Fruit fly (Drosophila melanogaster): ENCODE measurements around the gene CG8838.

Gene CG8838

DNA sequence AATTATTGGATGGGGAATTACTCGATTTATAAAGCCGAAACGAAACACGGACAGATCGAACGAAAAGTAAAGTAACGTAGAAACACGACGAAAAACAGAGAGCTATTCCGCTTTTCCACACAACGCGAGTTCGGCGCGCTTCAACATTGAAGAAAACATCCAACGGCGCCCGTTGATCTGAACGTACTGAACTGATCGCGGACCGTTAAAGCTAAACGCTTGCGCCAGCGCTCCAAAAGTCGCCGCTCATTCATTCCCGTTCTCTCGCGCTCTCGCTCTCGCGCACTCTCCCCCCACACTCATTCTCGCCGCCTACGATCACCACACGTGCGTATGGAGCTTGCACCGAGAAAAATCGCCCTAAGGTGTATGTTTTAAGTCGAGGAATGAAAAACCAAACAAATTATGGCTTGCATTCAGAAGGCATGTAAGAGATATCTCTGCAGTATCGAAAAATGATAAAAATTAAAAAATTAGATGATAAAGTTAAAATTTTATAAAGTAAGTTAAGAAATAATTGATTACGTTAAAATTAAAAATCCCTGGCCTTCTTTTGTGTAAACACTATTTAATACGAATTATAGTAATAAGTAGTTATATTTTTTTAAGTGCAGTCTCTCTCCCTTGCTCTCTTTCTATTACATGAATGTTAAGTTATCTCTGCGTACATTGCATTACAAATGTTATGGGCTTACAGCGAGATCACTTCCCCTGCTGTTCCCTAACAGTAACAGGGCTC, 2.6 kb upstream of the CG8838 start, which contains the start of gene E23 (continued):
- TF ChIP-seq esg (GFP tag; conservative IDR thresholded peaks at IDR 0.05) (peak; percentile 98), az2 (GFP tag; optimal IDR thresholded peaks at IDR 0.05) (peak; percentile 99), Dp (GFP tag; optimal IDR thresholded peaks at IDR 0.05) (peak; percentile 31), pum (GFP tag; optimal IDR thresholded peaks at IDR 0.05) (peak; percentile 92), CG1602 (GFP tag; optimal IDR thresholded peaks at IDR 0.05) (peak; percentile 99), fu2 (GFP tag; optimal IDR thresholded peaks at IDR 0.05) (peak; percentile 94), ftz-f1 (GFP tag; optimal IDR thresholded peaks at IDR 0.05) (peak; percentile 92), CG33557 (GFP tag; optimal IDR thresholded peaks at IDR 0.05) (peak; percentile 99), CG42726 (GFP tag; IDR thresholded peaks at IDR 0.05; ENCODE audit: partially characterized antibody) (peak; percentile 58), CG7745 (tag; optimal IDR thresholded peaks at IDR 0.05) (peak; percentile 58), CG17328 (GFP tag; IDR thresholded peaks at IDR 0.05) (peak; percentile 97), CG13775 (GFP tag; optimal IDR thresholded peaks at IDR 0.05) (peak; percentile 99), ATbp (GFP tag; optimal IDR thresholded peaks at IDR 0.05) (peak; percentile 99), sima (GFP tag; optimal IDR thresholded peaks at IDR 0.05) (peak; percentile 84), kah (GFP tag; optimal IDR thresholded peaks at IDR 0.05) (peak; percentile 94), zfh1 (GFP tag; IDR thresholded peaks at IDR 0.05) (peak; percentile 98), Atf-2 (GFP tag; optimal IDR thresholded peaks at IDR 0.05) (peak; percentile 95), salm (tag; optimal IDR thresholded peaks at IDR 0.05) (peak; percentile 98), NFAT (GFP tag; IDR thresholded peaks at IDR 0.05) (peak; percentile 97), CG34376 (GFP tag; optimal IDR thresholded peaks at IDR 0.05) (peak; percentile 96), Bdp1 (GFP tag; optimal IDR thresholded peaks at IDR 0.05) (peak; percentile 90), CG31224 (GFP tag; IDR thresholded peaks at IDR 0.05) (peak; percentile 95), ERR (GFP tag; optimal IDR thresholded peaks at IDR 0.05) (peak; percentile 89), CG8944 (GFP tag; optimal IDR thresholded peaks at IDR 0.05) (peak; percentile 93), insv (GFP tag; optimal IDR thresholded peaks at IDR 0.05) (peak; percentile 42 to 81), HLH3B (GFP tag; IDR thresholded peaks at IDR 0.05) (peak; percentile 98), Lpt (GFP tag; optimal IDR thresholded peaks at IDR 0.05) (no peak), CG12942 (GFP tag; optimal IDR thresholded peaks at IDR 0.05) (peak; percentile 98), CG4424 (GFP tag; optimal IDR thresholded peaks at IDR 0.05) (peak; percentile 99), CG12155 (GFP tag; optimal IDR thresholded peaks at IDR 0.05) (peak; percentile 97), chif (GFP tag; optimal IDR thresholded peaks at IDR 0.05) (peak; percentile 96 to 97), CG2875 (GFP tag; optimal IDR thresholded peaks at IDR 0.05) (peak; percentile 99), amos (GFP tag; IDR thresholded peaks at IDR 0.05; ENCODE audit: partially characterized antibody) (peak; percentile 58; the same call in 1 of the 2 replicates), CG3407 (GFP tag; optimal IDR thresholded peaks at IDR 0.05) (peak; percentile 98), vfl (GFP tag; optimal IDR thresholded peaks at IDR 0.05) (peak; percentile 97), CG12659 (GFP tag; optimal IDR thresholded peaks at IDR 0.05) (peak; percentile 99), Oaz (GFP tag; IDR thresholded peaks at IDR 0.05) (peak; percentile 96), disco-r (GFP tag; optimal IDR thresholded peaks at IDR 0.05) (peak; percentile 90), D19A (tag; optimal IDR thresholded peaks at IDR 0.05) (peak; percentile 98), CG8478 (optimal IDR thresholded peaks at IDR 0.05) (no peak), CG18599 (GFP tag; optimal IDR thresholded peaks at IDR 0.05) (peak; percentile 98), CG15696 (tag; optimal IDR thresholded peaks at IDR 0.05) (peak; percentile 94), CG5180 (GFP tag; optimal IDR thresholded peaks at IDR 0.05) (peak; percentile 93), CG8924 (tag; optimal IDR thresholded peaks at IDR 0.05) (peak; percentile 100), CG32767 (GFP tag; IDR thresholded peaks at IDR 0.05) (peak; percentile 97), CG9437 (GFP tag; optimal IDR thresholded peaks at IDR 0.05) (peak; percentile 97), pfk (GFP tag; optimal IDR thresholded peaks at IDR 0.05) (peak; percentile 40), CG11504 (tag; optimal IDR thresholded peaks at IDR 0.05) (peak; percentile 98), hbn (GFP tag; IDR thresholded peaks at IDR 0.05; ENCODE audit: partially characterized antibody) (no peak)

Data from whole organism, embryonic.